Fruit fly (Drosophila melanogaster): ENCODE measurements around the gene mthl9.

The mthl9 gene

DNA sequence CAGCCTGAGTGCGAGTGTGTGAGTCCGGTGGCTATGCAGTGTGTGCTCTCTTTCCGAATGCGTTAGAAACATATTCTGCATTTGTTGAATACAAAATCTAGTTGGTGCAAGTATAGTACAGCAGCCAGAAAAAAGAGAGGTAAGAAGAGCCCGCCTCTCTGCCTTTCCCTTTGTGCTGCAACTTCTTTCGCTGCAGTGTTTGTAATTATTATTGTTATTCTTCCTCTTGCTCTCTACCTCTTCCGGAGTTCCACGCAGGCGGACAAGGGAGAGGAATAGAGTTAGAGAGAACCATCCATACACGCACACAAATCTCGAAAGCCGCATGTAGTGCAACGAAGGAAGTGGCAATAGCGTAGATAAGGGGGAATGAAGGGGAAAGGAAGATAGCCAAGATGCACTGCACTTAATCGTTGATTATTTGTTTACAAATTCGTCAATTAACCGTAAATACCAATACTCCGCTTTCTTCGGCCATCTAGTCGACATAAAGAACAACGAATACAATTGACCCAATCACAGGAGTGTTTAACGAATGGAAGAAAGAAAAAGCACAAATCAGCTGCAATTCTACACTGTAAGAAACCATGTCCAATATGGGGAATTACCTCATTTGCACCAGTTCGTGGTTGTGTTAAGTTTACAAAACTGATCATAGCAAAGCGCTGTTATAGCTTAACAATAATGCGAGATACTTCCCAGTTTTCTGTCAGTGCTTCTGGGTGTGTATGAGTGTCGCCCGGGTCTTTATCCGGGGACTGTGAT, 15.7 kb upstream of the mthl9 start (continued):
- TF ChIP-seq salr (GFP tag; optimal IDR thresholded peaks at IDR 0.05) (peak; percentile 82 to 91), fd85E (GFP tag; optimal IDR thresholded peaks at IDR 0.05) (no peak), topi (GFP tag; optimal IDR thresholded peaks at IDR 0.05) (peak; percentile 81), CG10631 (GFP tag; optimal IDR thresholded peaks at IDR 0.05) (peak; percentile 91), CG6163 (GFP tag; IDR thresholded peaks at IDR 0.05) (peak; percentile 94), CG6276 (GFP tag; optimal IDR thresholded peaks at IDR 0.05) (peak; percentile 89), CG3032 (tag; optimal IDR thresholded peaks at IDR 0.05) (peak; percentile 58), Hr38 (GFP tag; optimal IDR thresholded peaks at IDR 0.05) (peak; percentile 74), cyc (GFP tag; optimal IDR thresholded peaks at IDR 0.05) (peak; percentile 89), fd59A (GFP tag; optimal IDR thresholded peaks at IDR 0.05) (peak; percentile 75), spab (GFP tag; optimal IDR thresholded peaks at IDR 0.05) (peak; percentile 75), CG4318 (GFP tag; optimal IDR thresholded peaks at IDR 0.05) (peak; percentile 86)

DNA sequence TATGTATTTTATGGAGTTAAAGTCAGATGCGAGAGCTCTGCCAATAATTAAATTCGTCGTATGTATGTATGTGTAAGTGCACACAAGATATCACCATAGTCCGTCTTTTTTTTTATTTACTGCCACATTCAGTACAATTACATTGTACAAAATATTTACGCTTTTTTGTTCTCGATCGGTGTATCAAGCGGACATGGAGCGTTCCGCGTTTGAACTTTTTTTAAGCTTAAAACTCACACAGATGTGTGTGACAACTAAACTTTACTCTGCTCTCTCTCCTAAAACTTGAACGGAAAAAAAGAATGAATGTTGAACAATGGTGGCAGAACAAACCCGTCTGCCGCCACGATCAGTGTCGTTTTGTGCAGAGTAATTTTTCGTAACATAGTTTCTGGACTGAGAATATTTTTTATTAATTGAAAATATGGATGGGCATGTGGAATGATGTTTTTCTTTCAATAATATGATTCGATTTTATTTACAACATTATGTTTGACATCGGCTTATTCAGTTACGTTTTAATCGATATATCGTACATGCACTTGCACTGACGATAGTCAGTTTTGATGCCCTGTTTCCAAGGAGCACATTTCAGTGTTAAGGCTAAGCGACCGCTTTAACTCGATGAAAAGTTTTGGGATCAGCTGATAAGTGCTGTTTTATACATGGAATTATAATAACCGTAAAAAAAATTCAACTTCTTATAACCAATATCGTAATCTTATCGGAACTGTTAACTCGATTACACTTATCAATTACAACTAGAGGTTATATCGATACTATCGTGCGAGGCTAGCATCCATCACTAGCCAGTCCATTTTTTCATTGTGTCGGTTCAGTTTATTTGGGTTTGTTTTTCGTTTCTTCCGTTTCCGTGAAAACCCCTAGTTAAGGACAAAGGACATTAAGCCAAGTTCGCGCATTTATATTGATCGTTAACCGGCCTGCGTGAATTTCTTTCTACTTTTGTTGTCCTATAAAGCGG, 14.8 kb upstream of the mthl9 start, which contains the start of gene mth:
mth (minus strand) TSS at position 302 of the 985 bp plus-strand sequence.
- TF ChIP-seq eg (GFP tag; IDR thresholded peaks at IDR 0.05): peak; percentile 16
- peak; percentile 60 for TF ChIP-seq CG6276 (GFP tag; optimal IDR thresholded peaks at IDR 0.05)
- TF ChIP-seq achi (GFP tag; optimal IDR thresholded peaks at IDR 0.05): peak; percentile 43
- peak; percentile 39 for TF ChIP-seq CG32006 (GFP tag; optimal IDR thresholded peaks at IDR 0.05)
- peak; percentile 62 for TF ChIP-seq cyc (GFP tag; optimal IDR thresholded peaks at IDR 0.05)
- peak; percentile 53 for TF ChIP-seq Eip78C (GFP tag)
- TF ChIP-seq fd85E (GFP tag; optimal IDR thresholded peaks at IDR 0.05): peak; percentile 52
- TF ChIP-seq Hr4 (GFP tag; optimal IDR thresholded peaks at IDR 0.05): peak; percentile 31
- peak; percentile 49 for TF ChIP-seq CG10631 (GFP tag; optimal IDR thresholded peaks at IDR 0.05)
- TF ChIP-seq CG6808 (GFP tag; optimal IDR thresholded peaks at IDR 0.05): no peak
- TF ChIP-seq dac (GFP tag; optimal IDR thresholded peaks at IDR 0.05): no peak
- TF ChIP-seq Blimp-1 (GFP tag; optimal IDR thresholded peaks at IDR 0.05): no peak
- peak; percentile 52 for TF ChIP-seq fkh (GFP tag; optimal IDR thresholded peaks at IDR 0.05)
- no peak for TF ChIP-seq Eip93F (GFP tag; optimal IDR thresholded peaks at IDR 0.05)
- TF ChIP-seq CG9139 (GFP tag; optimal IDR thresholded peaks at IDR 0.05): peak; percentile 29
- no peak for TF ChIP-seq CG1621 (tag; optimal IDR thresholded peaks at IDR 0.05)
- peak; percentile 74 for TF ChIP-seq Hr39 (GFP tag; optimal IDR thresholded peaks at IDR 0.05)
- no peak for TF ChIP-seq Hr38 (GFP tag; optimal IDR thresholded peaks at IDR 0.05)
- TF ChIP-seq pdm3 (GFP tag; optimal IDR thresholded peaks at IDR 0.05): peak; percentile 57
- TF ChIP-seq CG8119 (GFP tag; IDR thresholded peaks at IDR 0.05): 0 out of 3 replicates have a peak, but pooled peaks have one; percentile 15
- TF ChIP-seq CG31627 (GFP tag; optimal IDR thresholded peaks at IDR 0.05): peak; percentile 68
- TF ChIP-seq svp (GFP tag): peak; percentile 80
- no peak for TF ChIP-seq CG8319 (GFP tag; optimal IDR thresholded peaks at IDR 0.05)
- peak; percentile 50 for TF ChIP-seq Ets21C (GFP tag; optimal IDR thresholded peaks at IDR 0.05)
- TF ChIP-seq OdsH (GFP tag; optimal IDR thresholded peaks at IDR 0.05): peak; percentile 25
- peak; percentile 61 for TF ChIP-seq CG3032 (tag; optimal IDR thresholded peaks at IDR 0.05)
- TF ChIP-seq Sox102F (GFP tag; optimal IDR thresholded peaks at IDR 0.05): peak; percentile 2
- TF ChIP-seq CG3919 (GFP tag; optimal IDR thresholded peaks at IDR 0.05): peak; percentile 38
- TF ChIP-seq esn (GFP tag; optimal IDR thresholded peaks at IDR 0.05): peak; percentile 62
- TF ChIP-seq vri (GFP tag; optimal IDR thresholded peaks at IDR 0.05): peak; percentile 29
- TF ChIP-seq Smox (GFP tag; optimal IDR thresholded peaks at IDR 0.05): no peak
- peak; percentile 45 for TF ChIP-seq acj6 (GFP tag; optimal IDR thresholded peaks at IDR 0.05)
- peak; percentile 39; the same call in 1 of the 2 replicates for TF ChIP-seq CG15336 (GFP tag; IDR thresholded peaks at IDR 0.05)
- no peak for TF ChIP-seq Lpt (GFP tag; optimal IDR thresholded peaks at IDR 0.05)
- peak; percentile 33; the same call in 2 of the 3 replicates for TF ChIP-seq CG6163 (GFP tag; IDR thresholded peaks at IDR 0.05)
- peak; percentile 70 for TF ChIP-seq dsx (GFP tag; optimal IDR thresholded peaks at IDR 0.05; ENCODE audit: poor library complexity, severe bottlenecking)
- TF ChIP-seq ss (GFP tag; optimal IDR thresholded peaks at IDR 0.05): peak; percentile 18 to 41
- TF ChIP-seq Met (GFP tag; optimal IDR thresholded peaks at IDR 0.05): peak; percentile 44
- peak; percentile 22 for TF ChIP-seq CG16779 (tag; optimal IDR thresholded peaks at IDR 0.05)
